Fruit fly (Drosophila melanogaster): ENCODE data around the gene Nup154.

The Nup154 gene

DNA sequence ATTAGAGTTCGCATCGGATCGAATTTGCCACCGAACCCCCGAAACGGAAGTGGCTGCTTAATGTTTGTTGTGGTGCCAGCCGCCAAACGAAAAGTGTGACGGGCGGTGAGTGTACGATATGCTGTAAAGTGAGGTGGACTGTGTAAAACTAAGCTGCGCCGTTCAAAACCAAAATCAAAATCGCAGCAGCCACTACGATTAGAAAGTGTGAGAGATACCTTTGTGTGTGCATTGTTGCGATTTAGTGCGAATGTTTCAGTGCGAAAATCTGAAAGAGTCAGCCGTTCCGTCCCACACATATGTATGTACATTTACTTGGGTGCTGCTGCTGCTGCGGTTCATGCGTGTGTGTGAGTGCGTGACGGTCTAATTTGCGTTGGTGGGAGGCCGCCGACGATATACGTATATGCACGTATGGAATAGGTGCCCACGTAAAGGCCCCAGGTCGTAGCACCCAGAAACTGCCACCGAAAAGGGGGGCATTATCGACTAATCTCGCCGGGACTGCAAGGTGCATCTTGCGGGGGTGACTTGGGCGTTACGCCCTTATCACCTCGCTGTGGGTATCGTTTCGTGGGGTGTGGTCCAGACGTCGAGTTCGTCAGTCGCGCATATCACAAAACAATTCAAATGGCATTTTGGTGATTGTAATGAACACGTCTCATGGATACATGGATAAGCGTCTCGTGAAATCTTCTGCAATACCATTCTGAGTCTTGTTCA, 27.6 kb upstream of the Nup154 start (continued):
- TF ChIP-seq CG7928 (GFP tag; optimal IDR thresholded peaks at IDR 0.05) (no peak), ems (GFP tag; optimal IDR thresholded peaks at IDR 0.05) (no peak), mld (GFP tag; IDR thresholded peaks at IDR 0.05; ENCODE audit: partially characterized antibody) (no peak), esg (GFP tag; conservative IDR thresholded peaks at IDR 0.05) (no peak), Dip2 (GFP tag; IDR thresholded peaks at IDR 0.05) (no peak), caup (GFP tag; optimal IDR thresholded peaks at IDR 0.05; ENCODE audit: severe bottlenecking) (no peak), CG8944 (GFP tag; optimal IDR thresholded peaks at IDR 0.05) (no peak), repo (GFP tag; optimal IDR thresholded peaks at IDR 0.05) (no peak), HLH4C (GFP tag; IDR thresholded peaks at IDR 0.05; ENCODE audit: partially characterized antibody) (0 out of 3 replicates have a peak, but pooled peaks have one; percentile 30), Pdp1 (GFP tag; optimal IDR thresholded peaks at IDR 0.05) (no peak), CG30431 (GFP tag; optimal IDR thresholded peaks at IDR 0.05) (no peak), HLH54F (GFP tag; optimal IDR thresholded peaks at IDR 0.05) (no peak), NC2α (GFP tag; optimal IDR thresholded peaks at IDR 0.05) (no peak), Ada2b (GFP tag; IDR thresholded peaks at IDR 0.05) (no peak), nmo (GFP tag; optimal IDR thresholded peaks at IDR 0.05) (no peak), her (GFP tag; optimal IDR thresholded peaks at IDR 0.05) (no peak), CG12219 (GFP tag; optimal IDR thresholded peaks at IDR 0.05) (no peak), CG10147 (GFP tag; optimal IDR thresholded peaks at IDR 0.05) (no peak), CG5245 (GFP tag; optimal IDR thresholded peaks at IDR 0.05) (no peak), Sox102F (GFP tag; optimal IDR thresholded peaks at IDR 0.05) (no peak), Hr78 (GFP tag; optimal IDR thresholded peaks at IDR 0.05) (peak in 1 of 2 experiments; percentile 22), ci (GFP tag; IDR thresholded peaks at IDR 0.05) (peak; percentile 59; the same call in 2 of the 3 replicates), CG12155 (GFP tag; optimal IDR thresholded peaks at IDR 0.05) (no peak)

DNA sequence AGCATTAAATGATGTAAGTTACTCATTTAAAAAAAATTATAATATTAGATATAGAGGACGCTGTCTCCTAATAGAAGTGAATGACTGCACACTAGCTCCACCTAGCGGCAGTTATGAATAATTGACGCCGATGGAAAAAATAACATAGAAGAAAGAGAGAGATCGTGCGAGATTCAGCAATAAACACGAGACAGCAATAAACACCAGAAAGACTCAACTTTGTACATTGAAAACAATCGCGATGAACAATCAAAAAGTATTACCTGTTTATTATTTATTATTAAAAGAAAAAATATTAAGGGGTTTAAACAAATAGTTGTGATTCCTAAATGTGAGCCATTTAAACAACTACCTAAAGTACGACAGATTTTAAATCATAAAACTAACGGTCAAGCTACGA, 18.5 kb upstream of the Nup154 start:
- TF ChIP-seq CG32767 (GFP tag; IDR thresholded peaks at IDR 0.05) (no peak), twi (tag; optimal IDR thresholded peaks at IDR 0.05) (no peak), sens (GFP tag) (peak; percentile 89), Myb (GFP tag; optimal IDR thresholded peaks at IDR 0.05) (no peak), zf30C (GFP tag; optimal IDR thresholded peaks at IDR 0.05) (peak; percentile 49), CG16779 (GFP tag; IDR thresholded peaks at IDR 0.05) (0 out of 2 replicates have a peak, but pooled peaks have one; percentile 3), ken (GFP tag; IDR thresholded peaks at IDR 0.05) (no peak), CG4282 (GFP tag; optimal IDR thresholded peaks at IDR 0.05) (no peak), Sry-δ (GFP tag; optimal IDR thresholded peaks at IDR 0.05) (no peak), cas (GFP tag; IDR thresholded peaks at IDR 0.05) (no peak), YL-1 (GFP tag; optimal IDR thresholded peaks at IDR 0.05) (no peak), sc (optimal IDR thresholded peaks at IDR 0.05) (no peak), sc (GFP tag; optimal IDR thresholded peaks at IDR 0.05) (no peak), CG2678 (tag; optimal IDR thresholded peaks at IDR 0.05) (peak; percentile 66), lmd (GFP tag; IDR thresholded peaks at IDR 0.05) (no peak), Hr51 (GFP tag; optimal IDR thresholded peaks at IDR 0.05) (no peak), ci (GFP tag; IDR thresholded peaks at IDR 0.05) (no peak), CG17912 (GFP tag; optimal IDR thresholded peaks at IDR 0.05) (no peak), Bdp1 (GFP tag; optimal IDR thresholded peaks at IDR 0.05) (no peak), HmgD (GFP tag; optimal IDR thresholded peaks at IDR 0.05) (no peak), chn (GFP tag; optimal IDR thresholded peaks at IDR 0.05) (no peak), CG31441 (GFP tag; IDR thresholded peaks at IDR 0.05) (peak; percentile 67), CG13287 (GFP tag; IDR thresholded peaks at IDR 0.05; ENCODE audit: partially characterized antibody) (no peak; the same call in 1 of the 2 replicates), CG10979 (tag; optimal IDR thresholded peaks at IDR 0.05) (peak; percentile 54), CG5953 (GFP tag; IDR thresholded peaks at IDR 0.05) (peak; percentile 47), CG13424 (tag; optimal IDR thresholded peaks at IDR 0.05) (peak; percentile 11), E2f1 (GFP tag; IDR thresholded peaks at IDR 0.05) (peak; percentile 39; the same call in 1 of the 2 replicates), Mrtf (GFP tag; IDR thresholded peaks at IDR 0.05) (no peak), CkIIα-i1 (GFP tag; IDR thresholded peaks at IDR 0.05) (no peak)
